Worm (Caenorhabditis elegans) whole organism, mixed stage, embryonic: Measurements from ENCODE around the gene K08D9.9.

Experiments used
- M03D4.4 ChIP-seq: sonication (generic microtip); optimal IDR thresholded peaks from 2 replicates; lab custom pipeline; 2017; ENCODE audit warnings: mild to moderate bottlenecking, missing genetic modification characterization, missing compliant biosample characterization
- bed-3 ChIP-seq: fragments of 200-800 bp; sonication (Bioruptor generic); optimal IDR thresholded peaks from 3 replicates; lab custom pipeline; 2018; ENCODE audit warnings: mild to moderate bottlenecking, missing genetic modification characterization, moderate library complexity, missing compliant biosample characterization
- ceh-39 ChIP-seq: fragments of 150-350 bp; optimal IDR thresholded peaks from 2 replicates; lab custom pipeline; 2014; ENCODE audit warnings: missing biosample characterization, missing genetic modification characterization
- ceh-43 ChIP-seq: fragments of 200-800 bp; sonication (Bioruptor generic); optimal IDR thresholded peaks from 2 replicates; lab custom pipeline; 2018; ENCODE audit warnings: mild to moderate bottlenecking, missing genetic modification characterization, moderate library complexity, missing compliant biosample characterization
- ceh-83 ChIP-seq: fragments of 200-800 bp; sonication (Bioruptor generic); optimal IDR thresholded peaks from 2 replicates; lab custom pipeline; 2018; ENCODE audit warnings: mild to moderate bottlenecking, missing genetic modification characterization, missing compliant biosample characterization
- ces-1 ChIP-seq: fragments of 150-350 bp; optimal IDR thresholded peaks from 2 replicates; lab custom pipeline; 2014; ENCODE audit warnings: missing biosample characterization, missing genetic modification reagents, missing genetic modification characterization
- cnd-1 ChIP-seq: fragments of 200-800 bp; sonication (Bioruptor generic); optimal IDR thresholded peaks from 2 replicates; lab custom pipeline; 2018; ENCODE audit warnings: mild to moderate bottlenecking, missing genetic modification characterization, missing compliant biosample characterization
- drap-1 ChIP-seq: fragments of 200-800 bp; sonication (Bioruptor generic); optimal IDR thresholded peaks from 3 replicates; lab custom pipeline; 2018; ENCODE audit warnings: mild to moderate bottlenecking, missing genetic modification characterization, missing compliant biosample characterization
- elt-1 ChIP-seq: sonication (generic microtip); optimal IDR thresholded peaks from 2 replicates; lab custom pipeline; 2017; ENCODE audit warnings: missing genetic modification characterization, mild to moderate bottlenecking, missing compliant biosample characterization, antibody characterized with exemption, moderate library complexity, borderline replicate concordance; ENCODE audit not compliant: insufficient read depth
- ham-2 ChIP-seq: fragments of 200-800 bp; sonication (Bioruptor generic); optimal IDR thresholded peaks from 2 replicates; lab custom pipeline; 2018; ENCODE audit warnings: mild to moderate bottlenecking, missing genetic modification characterization, missing compliant biosample characterization
- hlh-1 ChIP-seq: fragments of 150-350 bp; optimal IDR thresholded peaks from 2 replicates; lab custom pipeline; 2014; ENCODE audit warnings: missing biosample characterization, missing genetic modification reagents, missing genetic modification characterization
- lin-13 ChIP-seq: fragments of 150-350 bp; optimal IDR thresholded peaks from 2 replicates; lab custom pipeline; 2014; ENCODE audit warnings: missing biosample characterization, missing genetic modification characterization
- lin-32 ChIP-seq: fragments of 200-800 bp; sonication (Bioruptor generic); optimal IDR thresholded peaks from 2 replicates; lab custom pipeline; 2018; ENCODE audit warnings: mild to moderate bottlenecking, missing genetic modification characterization, missing compliant biosample characterization
- lsy-2 ChIP-seq: fragments of 150-350 bp; optimal IDR thresholded peaks from 2 replicates; lab custom pipeline; 2014; ENCODE audit warnings: missing biosample characterization, missing genetic modification characterization
- mab-5 ChIP-seq: fragments of 150-350 bp; optimal IDR thresholded peaks from 2 replicates; lab custom pipeline; 2014; ENCODE audit warnings: missing biosample characterization, missing genetic modification characterization
- mep-1 ChIP-seq: fragments of 150-350 bp; optimal IDR thresholded peaks from 2 replicates; lab custom pipeline; 2017; ENCODE audit warnings: missing biosample characterization, missing genetic modification reagents, missing genetic modification characterization, inconsistent platforms
- mls-2 ChIP-seq: sonication (generic microtip); optimal IDR thresholded peaks from 2 replicates; lab custom pipeline; 2016; ENCODE audit warnings: mild to moderate bottlenecking, missing genetic modification characterization, moderate library complexity, missing compliant biosample characterization
- nhr-12 ChIP-seq: fragments of 150-350 bp; optimal IDR thresholded peaks from 2 replicates; lab custom pipeline; 2014; ENCODE audit warnings: missing biosample characterization, missing genetic modification characterization
- nhr-2 ChIP-seq: fragments of 150-350 bp; optimal IDR thresholded peaks from 2 replicates; lab custom pipeline; 2014; ENCODE audit warnings: missing biosample characterization, missing genetic modification characterization
- nhr-237 ChIP-seq: fragments of 150-350 bp; optimal IDR thresholded peaks from 2 replicates; lab custom pipeline; 2014; ENCODE audit warnings: missing biosample characterization, missing genetic modification characterization
- nhr-28 ChIP-seq: fragments of 150-350 bp; optimal IDR thresholded peaks from 2 replicates; lab custom pipeline; 2014; ENCODE audit warnings: missing biosample characterization, missing genetic modification characterization
- nhr-76 ChIP-seq: sonication (generic microtip); optimal IDR thresholded peaks from 2 replicates; lab custom pipeline; 2017; ENCODE audit warnings: missing biosample characterization, missing genetic modification characterization
- pha-4 ChIP-seq: fragments of 150-350 bp; optimal IDR thresholded peaks from 2 replicates; lab custom pipeline; 2018; ENCODE audit warnings: missing biosample characterization, missing genetic modification reagents, missing genetic modification characterization
- sem-2 ChIP-seq: fragments of 200-800 bp; sonication (Bioruptor generic); optimal IDR thresholded peaks from 2 replicates; lab custom pipeline; 2018; ENCODE audit warnings: mild to moderate bottlenecking, missing genetic modification characterization, missing compliant biosample characterization
- snpc-4 ChIP-seq: fragments of 150-350 bp; optimal IDR thresholded peaks from 2 replicates; lab custom pipeline; 2014; ENCODE audit warnings: missing biosample characterization, missing genetic modification characterization
- sptf-1 ChIP-seq: sonication (generic microtip); optimal IDR thresholded peaks from 2 replicates; lab custom pipeline; 2017; ENCODE audit warnings: mild to moderate bottlenecking, missing genetic modification characterization, moderate library complexity, missing compliant biosample characterization
- tbx-8 ChIP-seq: fragments of 200-800 bp; sonication (Bioruptor generic); optimal IDR thresholded peaks from 2 replicates; lab custom pipeline; 2018; ENCODE audit warnings: mild to moderate bottlenecking, missing genetic modification characterization, moderate library complexity, missing compliant biosample characterization
- unc-120 ChIP-seq: sonication (generic microtip); optimal IDR thresholded peaks from 2 replicates; lab custom pipeline; 2017; ENCODE audit warnings: missing genetic modification characterization, missing compliant biosample characterization; ENCODE audit not compliant: poor library complexity, severe bottlenecking
- unc-62 ChIP-seq: fragments of 150-350 bp; optimal IDR thresholded peaks from 2 replicates; lab custom pipeline; 2014; ENCODE audit warnings: missing biosample characterization, missing genetic modification reagents, missing genetic modification characterization
- zip-8 ChIP-seq: fragments of 150-350 bp; optimal IDR thresholded peaks from 2 replicates; lab custom pipeline; 2014; ENCODE audit warnings: missing biosample characterization, missing genetic modification characterization
- ztf-11 ChIP-seq: fragments of 150-350 bp; optimal IDR thresholded peaks from 2 replicates; lab custom pipeline; 2014; ENCODE audit warnings: missing biosample characterization, missing genetic modification characterization

The K08D9.9 gene

ce11 chrV:3267950-3268349, 31.4 kb upstream of the K08D9.9 start, which contains the start of gene T28A11.18:
T28A11.18 (minus strand) TSS chrV:3268050.
- TF ChIP-seq lsy-2 (tag; lab: Kevin White, UChicago) (no peak), unc-120 (tag; lab: Kevin White, UChicago) (no peak), mls-2 (tag; lab: Kevin White, UChicago) (no peak), mab-5 (tag; lab: Kevin White, UChicago) (no peak), hlh-1 (tag; lab: Kevin White, UChicago) (no peak)

DNA sequence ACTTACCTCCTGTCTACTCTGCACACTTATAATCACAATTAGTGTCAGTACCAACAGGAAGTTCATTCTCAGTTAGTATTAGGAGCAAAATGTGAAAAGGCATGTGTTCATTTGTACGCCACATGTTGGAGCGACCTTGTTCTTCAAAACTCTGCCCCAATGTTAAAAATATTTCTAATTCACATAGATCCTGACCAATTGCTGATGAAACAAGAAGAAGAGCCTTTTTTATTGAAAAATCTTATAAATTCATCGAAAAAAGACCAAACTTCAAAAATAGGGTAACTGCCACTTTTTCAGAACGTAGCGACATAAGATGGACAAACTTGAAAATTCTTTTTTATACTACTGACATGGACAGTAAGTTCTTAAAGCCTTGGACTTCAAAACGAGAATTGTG, 29.7 kb upstream of the K08D9.9 start, which contains the start of gene T28A11.17:
T28A11.17 (minus strand) TSS at position 101 of the 400 bp plus-strand sequence.
- TF ChIP-seq ceh-83 (GFP tag; lab: Kevin White, UChicago) (no peak), zip-8 (tag; lab: Kevin White, UChicago) (no peak), pha-4 (tag; lab: Kevin White, UChicago) (no peak), nhr-76 (tag; lab: Kevin White, UChicago) (no peak), nhr-2 (tag; lab: Kevin White, UChicago) (no peak), M03D4.4 (tag; lab: Kevin White, UChicago) (no peak), mep-1 (tag; lab: Kevin White, UChicago) (no peak), elt-1 (tag; lab: Kevin White, UChicago) (no peak)

DNA sequence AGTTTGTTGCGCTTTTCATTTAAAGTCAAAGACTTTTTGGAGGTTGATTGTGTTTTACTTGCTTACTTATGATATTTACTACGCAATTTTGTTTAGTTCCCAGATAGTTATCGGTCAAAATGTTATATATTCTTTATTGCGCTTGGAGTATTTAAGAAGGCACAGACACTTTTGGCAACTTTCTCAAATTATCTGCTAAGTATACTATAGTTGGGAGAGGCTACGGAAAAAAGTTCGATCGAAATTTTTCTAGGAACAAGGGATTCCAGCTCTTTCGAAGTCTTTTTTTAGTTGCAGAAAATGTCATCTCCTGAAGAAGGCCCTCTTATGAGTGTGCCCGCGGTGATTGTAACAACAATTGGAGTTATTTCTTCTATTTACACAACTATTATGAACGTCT, 23.6 kb upstream of the K08D9.9 start, which contains the start of gene srbc-5:
srbc-5 (plus strand) TSS at position 301 of the 400 bp plus-strand sequence.
- no peak for TF ChIP-seq cnd-1 (tag; lab: Kevin White, UChicago)

- TF ChIP-seq mab-5 (tag; lab: Kevin White, UChicago) (no peak), lin-13 (tag; lab: Kevin White, UChicago) (no peak), ceh-39 (no peak)
Observed at ce11 chrV:3259168-3259622, 22.7 kb upstream of the K08D9.9 start, which contains the start of gene T28A11.16. T28A11.16 (minus strand) TSS chrV:3259218.

- TF ChIP-seq snpc-4 (no peak), ces-1 (GFP tag; lab: Kevin White, UChicago) (no peak), nhr-76 (tag; lab: Kevin White, UChicago) (no peak), tbx-8 (GFP tag; lab: Kevin White, UChicago) (no peak), lsy-2 (tag; lab: Kevin White, UChicago) (no peak), elt-1 (tag; lab: Kevin White, UChicago) (no peak), lin-32 (no peak), unc-120 (tag; lab: Kevin White, UChicago) (no peak), ceh-83 (GFP tag; lab: Kevin White, UChicago) (no peak), nhr-2 (tag; lab: Kevin White, UChicago) (no peak), mep-1 (tag; lab: Kevin White, UChicago) (no peak), M03D4.4 (tag; lab: Kevin White, UChicago) (no peak), mls-2 (tag; lab: Kevin White, UChicago) (no peak), zip-8 (tag; lab: Kevin White, UChicago) (no peak), pha-4 (tag; lab: Kevin White, UChicago) (no peak)
Observed at ce11 chrV:3257277-3257676, 20.8 kb upstream of the K08D9.9 start, which contains the start of gene T28A11.22. T28A11.22 (plus strand) TSS chrV:3257577.

ce11 chrV:3256809-3257208, 20.3 kb upstream of the K08D9.9 start:
- TF ChIP-seq sptf-1 (tag; lab: Kevin White, UChicago) (no peak), hlh-1 (tag; lab: Kevin White, UChicago) (peak; percentile 87), ceh-39 (no peak), lsy-2 (tag; lab: Kevin White, UChicago) (no peak), nhr-12 (tag; lab: Kevin White, UChicago) (no peak), mep-1 (tag; lab: Kevin White, UChicago) (peak; percentile 14), nhr-237 (tag; lab: Kevin White, UChicago) (no peak), unc-62 (no peak), bed-3 (GFP tag; lab: Kevin White, UChicago) (no peak), snpc-4 (no peak), cnd-1 (tag; lab: Kevin White, UChicago) (peak; percentile 93), ceh-83 (GFP tag; lab: Kevin White, UChicago) (no peak), sem-2 (GFP tag; lab: Kevin White, UChicago) (no peak), lin-13 (tag; lab: Kevin White, UChicago) (no peak), mab-5 (tag; lab: Kevin White, UChicago) (no peak), ceh-43 (no peak), lin-32 (peak; percentile 88), nhr-28 (tag; lab: Kevin White, UChicago) (no peak), nhr-2 (tag; lab: Kevin White, UChicago) (peak; percentile 61), nhr-76 (tag; lab: Kevin White, UChicago) (no peak), ham-2 (GFP tag; lab: Kevin White, UChicago) (no peak), M03D4.4 (tag; lab: Kevin White, UChicago) (no peak), drap-1 (GFP tag; lab: Kevin White, UChicago) (no peak), unc-120 (tag; lab: Kevin White, UChicago) (no peak), elt-1 (tag; lab: Kevin White, UChicago) (no peak), ztf-11 (tag; lab: Kevin White, UChicago) (no peak), ces-1 (GFP tag; lab: Kevin White, UChicago) (no peak)
